1 fruit fly cellular context compared by ENCODE assay signal in genomic region chr3L:8299224-8300130, dm6.
TF ChIP-seq lines count a peak whose summit lies in the region.

Gene Arl5, minus strand, starts transcription at chr3L:8299839.
Gene CG13671, plus strand, starts transcription at chr3L:8300064.

TF ChIP-seq in whole organism, embryonic, 481 proteins besides CTCF, POLR2A, EP300 and RAD21 (continued from another document):
- TF ChIP-seq CG31224 (GFP tag; IDR thresholded peaks at IDR 0.05; lab: Robert Waterston, UW) (peak; percentile 66), CG18599 (GFP tag; optimal IDR thresholded peaks at IDR 0.05; lab: Kevin White, UChicago) (peak; percentile 83), jigr1 (GFP tag; IDR thresholded peaks at IDR 0.05; lab: Robert Waterston, UW) (no peak), HHEX (GFP tag; optimal IDR thresholded peaks at IDR 0.05; lab: Kevin White, UChicago) (peak; percentile 65), otp (GFP tag; IDR thresholded peaks at IDR 0.05; lab: Robert Waterston, UW) (peak; percentile 87), CG4707 (GFP tag; optimal IDR thresholded peaks at IDR 0.05; lab: Kevin White, UChicago) (no peak), NC2β (GFP tag; optimal IDR thresholded peaks at IDR 0.05; lab: Kevin White, UChicago) (peak; percentile 48), yki (optimal IDR thresholded peaks at IDR 0.05; lab: Kevin White, UChicago) (no peak), CG17568 (GFP tag; optimal IDR thresholded peaks at IDR 0.05; lab: Kevin White, UChicago) (no peak), Nf-YC (tag; optimal IDR thresholded peaks at IDR 0.05; lab: Kevin White, UChicago) (peak; percentile 37), CG14965 (GFP tag; optimal IDR thresholded peaks at IDR 0.05; lab: Kevin White, UChicago; ENCODE audit: borderline replicate concordance) (no peak), dan (GFP tag; IDR thresholded peaks at IDR 0.05; lab: Robert Waterston, UW) (peak; percentile 12; the same call in 1 of the 2 replicates), trem (tag; optimal IDR thresholded peaks at IDR 0.05; lab: Kevin White, UChicago) (peak; percentile 80), fd96Cb (tag; optimal IDR thresholded peaks at IDR 0.05; lab: Kevin White, UChicago) (peak; percentile 67), Hsf (GFP tag; optimal IDR thresholded peaks at IDR 0.05; lab: Kevin White, UChicago) (peak; percentile 69), CG1233 (GFP tag; optimal IDR thresholded peaks at IDR 0.05; lab: Kevin White, UChicago) (peak; percentile 53), CG17359 (tag; optimal IDR thresholded peaks at IDR 0.05; lab: Kevin White, UChicago) (peak; percentile 77), Awh (GFP tag; IDR thresholded peaks at IDR 0.05; lab: Robert Waterston, UW) (peak; percentile 27; the same call in 1 of the 2 replicates), CG14667 (GFP tag; IDR thresholded peaks at IDR 0.05; lab: Robert Waterston, UW) (peak; percentile 63), knrl (GFP tag; IDR thresholded peaks at IDR 0.05; lab: Robert Waterston, UW; ENCODE audit: partially characterized antibody) (peak; percentile 80), sima (GFP tag; optimal IDR thresholded peaks at IDR 0.05; lab: Kevin White, UChicago) (no peak), al (GFP tag; IDR thresholded peaks at IDR 0.05; lab: Robert Waterston, UW) (peak; percentile 68), CG1792 (GFP tag; optimal IDR thresholded peaks at IDR 0.05; lab: Kevin White, UChicago) (peak; percentile 54), schlank (tag; optimal IDR thresholded peaks at IDR 0.05; lab: Kevin White, UChicago) (no peak), rib (GFP tag; IDR thresholded peaks at IDR 0.05; lab: Robert Waterston, UW) (peak; percentile 34; the same call in 1 of the 2 replicates), CG6272 (GFP tag; IDR thresholded peaks at IDR 0.05; lab: Robert Waterston, UW) (peak; percentile 67), unc-4 (GFP tag; IDR thresholded peaks at IDR 0.05; lab: Robert Waterston, UW; ENCODE audit: partially characterized antibody) (peak; percentile 80), dm (GFP tag; optimal IDR thresholded peaks at IDR 0.05; lab: Kevin White, UChicago) (no peak), CG6175 (GFP tag; IDR thresholded peaks at IDR 0.05; lab: Robert Waterston, UW) (0 out of 3 replicates have a peak, but pooled peaks have one; percentile 42), CG13123 (GFP tag; optimal IDR thresholded peaks at IDR 0.05; lab: Kevin White, UChicago) (peak; percentile 83), disco-r (GFP tag; optimal IDR thresholded peaks at IDR 0.05; lab: Kevin White, UChicago) (no peak), ara (GFP tag; IDR thresholded peaks at IDR 0.05; lab: Robert Waterston, UW) (peak; percentile 67; the same call in 1 of the 2 replicates), CG3726 (GFP tag; IDR thresholded peaks at IDR 0.05; lab: Robert Waterston, UW) (peak; percentile 53; the same call in 1 of the 3 replicates), CG32772 (GFP tag; IDR thresholded peaks at IDR 0.05; lab: Robert Waterston, UW) (peak; percentile 83), da (GFP tag; optimal IDR thresholded peaks at IDR 0.05; lab: Kevin White, UChicago) (no peak), MTF-1 (GFP tag; optimal IDR thresholded peaks at IDR 0.05; lab: Kevin White, UChicago; ENCODE audit: borderline replicate concordance) (no peak), CG12219 (GFP tag; optimal IDR thresholded peaks at IDR 0.05; lab: Kevin White, UChicago) (no peak), CG15011 (GFP tag; optimal IDR thresholded peaks at IDR 0.05; lab: Kevin White, UChicago) (no peak), hth (optimal IDR thresholded peaks at IDR 0.05; lab: Kevin White, UChicago) (no peak), bbx (GFP tag; IDR thresholded peaks at IDR 0.05; lab: Robert Waterston, UW; ENCODE audit: partially characterized antibody) (peak; percentile 53), HLH54F (GFP tag; optimal IDR thresholded peaks at IDR 0.05; lab: Kevin White, UChicago) (peak; percentile 56), pho (GFP tag; optimal IDR thresholded peaks at IDR 0.05; lab: Kevin White, UChicago) (peak; percentile 68)
